Worm (Caenorhabditis elegans): ENCODE measurements around the gene K10C8.4.

K10C8.4 gene

DNA sequence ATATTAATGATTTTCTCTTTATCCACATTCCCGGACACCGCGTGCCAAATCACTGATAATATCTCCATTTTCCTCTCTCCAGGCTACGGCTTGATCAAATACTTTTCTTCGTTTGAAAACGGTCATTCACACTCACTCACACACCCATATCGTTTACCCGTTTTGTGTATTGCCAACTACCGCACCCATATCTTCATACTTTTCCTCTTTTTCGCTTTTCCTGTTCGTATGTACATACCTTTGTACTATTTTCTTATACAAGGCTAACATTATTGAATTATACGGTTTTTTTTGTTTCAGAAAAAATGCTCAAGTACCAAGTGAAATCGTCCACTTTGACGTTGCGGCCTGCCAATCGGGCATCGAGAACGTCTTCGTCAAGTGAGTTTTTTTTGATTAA lies 28.1 kb upstream of the K10C8.4 start, which contains the start of gene W05B10.4:
Gene W05B10.4, plus strand, starts transcription at position 301 of the 400 bp plus-strand sequence.
- no peak for TF ChIP-seq med-1 (GFP tag; optimal IDR thresholded peaks at IDR 0.05; ENCODE audit: insufficient read depth)
- no peak for TF ChIP-seq ztf-23 (GFP tag; IDR thresholded peaks at IDR 0.05)
- no peak for TF ChIP-seq tab-1 (GFP tag; IDR thresholded peaks at IDR 0.05)
- no peak for TF ChIP-seq ref-1 (GFP tag; conservative IDR thresholded peaks at IDR 0.05)
- TF ChIP-seq T22C8.4 (GFP tag; IDR thresholded peaks at IDR 0.05) = no peak
- TF ChIP-seq flt-1 (GFP tag; IDR thresholded peaks at IDR 0.05) = no peak
- TF ChIP-seq klf-2 (GFP tag; conservative IDR thresholded peaks at IDR 0.05) = no peak
- TF ChIP-seq cog-1 (tag; optimal IDR thresholded peaks at IDR 0.05) = no peak
- no peak for TF ChIP-seq ztf-29 (GFP tag; IDR thresholded peaks at IDR 0.05)

DNA sequence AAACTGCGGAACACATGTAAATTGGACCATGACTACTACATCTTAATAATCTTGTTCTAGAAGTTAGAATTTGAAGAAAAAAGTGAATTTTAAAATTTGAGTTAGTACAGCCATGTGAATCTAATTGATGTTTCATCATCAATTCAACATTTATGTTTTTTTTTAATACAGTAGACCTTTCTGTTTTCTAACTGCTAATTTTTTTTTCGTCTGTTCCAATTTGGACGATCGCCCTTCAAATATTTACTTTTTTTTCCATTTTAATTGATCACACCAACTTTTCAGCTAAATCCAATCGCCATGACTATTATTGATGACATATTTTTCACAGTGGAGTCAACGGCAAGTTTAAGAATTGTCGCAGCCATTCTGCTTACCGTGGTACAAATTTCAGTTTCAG lies 25.5 kb upstream of the K10C8.4 start, which contains the start of gene srx-116:
Gene srx-116, plus strand, starts transcription at position 301 of the 400 bp plus-strand sequence.
- TF ChIP-seq tab-1 (GFP tag; IDR thresholded peaks at IDR 0.05) (no peak), T22C8.4 (GFP tag; IDR thresholded peaks at IDR 0.05) (no peak), cog-1 (tag; optimal IDR thresholded peaks at IDR 0.05) (no peak), ztf-29 (GFP tag; IDR thresholded peaks at IDR 0.05) (no peak), med-1 (GFP tag; optimal IDR thresholded peaks at IDR 0.05; ENCODE audit: insufficient read depth) (no peak), klf-2 (GFP tag; conservative IDR thresholded peaks at IDR 0.05) (no peak), ref-1 (GFP tag; conservative IDR thresholded peaks at IDR 0.05) (no peak), flt-1 (GFP tag; IDR thresholded peaks at IDR 0.05) (no peak), ztf-23 (GFP tag; IDR thresholded peaks at IDR 0.05) (no peak)

DNA sequence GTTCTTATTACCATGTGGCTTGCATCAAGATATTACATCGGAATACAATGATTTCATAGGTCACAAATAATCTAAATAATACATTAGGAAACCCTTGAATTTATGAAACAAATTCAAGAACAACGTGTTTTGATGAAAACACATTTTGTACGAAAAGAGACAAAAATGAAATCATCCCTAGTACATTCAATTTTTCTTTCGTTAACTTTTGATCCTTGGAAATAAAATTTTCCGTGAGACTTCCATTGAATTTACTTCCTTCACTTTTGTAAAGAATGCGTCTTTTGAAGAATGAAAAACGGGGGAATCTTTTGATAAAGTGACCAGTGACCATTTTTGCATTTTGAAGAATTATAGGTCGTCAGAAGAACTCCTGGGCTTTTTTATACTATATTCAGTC lies 22.3 kb upstream of the K10C8.4 start:
- TF ChIP-seq ztf-29 (GFP tag; IDR thresholded peaks at IDR 0.05) = no peak
- TF ChIP-seq ztf-23 (GFP tag; IDR thresholded peaks at IDR 0.05) = no peak
- no peak for TF ChIP-seq tab-1 (GFP tag; IDR thresholded peaks at IDR 0.05)
- no peak for TF ChIP-seq T22C8.4 (GFP tag; IDR thresholded peaks at IDR 0.05)
- TF ChIP-seq klf-2 (GFP tag; conservative IDR thresholded peaks at IDR 0.05) = no peak
- TF ChIP-seq ref-1 (GFP tag; conservative IDR thresholded peaks at IDR 0.05) = no peak
- TF ChIP-seq cog-1 (tag; optimal IDR thresholded peaks at IDR 0.05) = no peak
- TF ChIP-seq med-1 (GFP tag; optimal IDR thresholded peaks at IDR 0.05; ENCODE audit: insufficient read depth) = no peak
- no peak for TF ChIP-seq flt-1 (GFP tag; IDR thresholded peaks at IDR 0.05)

DNA sequence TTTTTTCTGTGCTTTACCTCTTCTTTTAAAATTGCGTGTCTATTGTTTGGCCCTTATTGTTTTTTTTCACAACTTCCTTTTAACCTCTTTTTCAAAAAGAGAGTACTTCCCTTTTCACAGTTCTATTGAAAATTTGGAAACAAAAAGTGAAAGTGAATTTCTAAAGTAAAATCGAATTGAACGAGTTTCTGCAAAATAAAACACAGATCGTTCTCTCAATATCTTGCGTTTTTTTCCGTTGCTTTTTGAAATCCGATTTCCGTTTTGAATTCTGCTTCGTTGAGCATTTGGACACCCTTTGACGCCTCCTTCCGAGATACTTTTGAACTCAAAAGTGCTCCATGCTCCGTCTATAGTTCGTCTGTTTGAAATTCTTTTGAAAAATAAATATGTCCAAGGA lies 19.8 kb upstream of the K10C8.4 start:
- no peak for TF ChIP-seq klf-2 (GFP tag; conservative IDR thresholded peaks at IDR 0.05)
- TF ChIP-seq ztf-29 (GFP tag; IDR thresholded peaks at IDR 0.05) = no peak
- TF ChIP-seq flt-1 (GFP tag; IDR thresholded peaks at IDR 0.05) = no peak
- TF ChIP-seq cog-1 (tag; optimal IDR thresholded peaks at IDR 0.05) = no peak
- TF ChIP-seq ref-1 (GFP tag; conservative IDR thresholded peaks at IDR 0.05) = no peak
- no peak for TF ChIP-seq tab-1 (GFP tag; IDR thresholded peaks at IDR 0.05)
- TF ChIP-seq ztf-23 (GFP tag; IDR thresholded peaks at IDR 0.05) = no peak
- TF ChIP-seq med-1 (GFP tag; optimal IDR thresholded peaks at IDR 0.05; ENCODE audit: insufficient read depth) = no peak
- TF ChIP-seq T22C8.4 (GFP tag; IDR thresholded peaks at IDR 0.05) = no peak

DNA sequence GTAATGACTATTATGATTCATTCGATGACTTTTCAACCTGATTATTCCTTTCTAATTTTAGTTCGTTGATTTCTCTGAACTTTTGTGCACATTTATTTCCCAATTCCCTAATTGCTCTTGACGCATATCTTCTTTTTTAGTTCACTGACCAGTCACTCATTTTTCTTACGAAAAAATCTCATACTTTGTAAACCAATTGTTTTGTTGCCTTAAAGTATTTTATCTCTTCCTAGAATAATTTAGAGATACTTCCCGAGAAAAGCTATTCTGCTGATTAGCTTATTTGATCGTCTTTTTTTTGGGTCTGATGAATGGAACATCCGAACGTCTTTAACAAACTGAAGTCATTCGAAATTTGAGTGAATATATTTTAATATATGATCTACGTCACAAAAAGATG lies 16.8 kb upstream of the K10C8.4 start:
- no peak for TF ChIP-seq ztf-23 (GFP tag; IDR thresholded peaks at IDR 0.05)

DNA sequence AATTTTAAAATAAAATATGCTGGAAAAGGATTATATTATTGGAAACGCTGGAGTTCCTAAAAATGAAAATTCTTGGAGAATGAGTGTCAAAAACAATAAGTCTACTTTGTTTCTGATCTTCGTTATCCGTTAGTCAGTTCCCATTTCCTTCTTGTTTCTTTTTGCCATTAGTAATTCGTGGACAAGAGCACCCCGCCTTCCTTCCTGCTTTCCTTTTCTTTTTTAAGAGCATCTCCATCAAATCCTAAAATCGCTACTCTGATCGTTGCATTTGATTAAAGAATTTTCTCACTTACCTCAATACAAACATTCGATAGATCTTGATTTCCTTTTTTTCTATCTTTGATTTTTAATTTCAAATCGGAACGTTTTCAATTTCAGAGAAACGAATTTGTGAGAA lies 16.3 kb upstream of the K10C8.4 start, which contains the start of gene frpr-15:
Gene frpr-15, plus strand, starts transcription at position 301 of the 400 bp plus-strand sequence.
- TF ChIP-seq tab-1 (GFP tag; IDR thresholded peaks at IDR 0.05) (no peak), T22C8.4 (GFP tag; IDR thresholded peaks at IDR 0.05) (no peak)

DNA sequence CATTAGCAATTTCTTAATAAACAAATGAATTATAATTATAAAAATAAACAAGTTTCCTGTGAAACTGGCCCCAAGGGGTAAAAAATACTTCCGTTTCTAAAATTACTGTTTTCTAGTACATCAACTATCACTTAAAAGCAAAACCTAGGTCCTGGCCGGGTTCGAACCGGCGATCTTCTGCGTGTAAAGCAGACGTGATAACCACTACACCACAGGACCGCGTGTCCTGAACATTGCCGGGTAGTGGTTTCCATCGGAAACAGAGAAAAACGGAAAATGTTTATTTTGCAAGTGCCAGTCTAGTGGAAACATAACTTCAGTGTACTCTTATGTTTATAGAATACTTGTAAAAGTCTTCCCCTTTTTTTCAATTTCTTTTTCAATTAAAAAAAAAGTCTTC lies 12.9 kb upstream of the K10C8.4 start:
- no peak for TF ChIP-seq ztf-23 (GFP tag; IDR thresholded peaks at IDR 0.05)
- TF ChIP-seq ztf-29 (GFP tag; IDR thresholded peaks at IDR 0.05) = no peak
- no peak for TF ChIP-seq klf-2 (GFP tag; conservative IDR thresholded peaks at IDR 0.05)
- TF ChIP-seq tab-1 (GFP tag; IDR thresholded peaks at IDR 0.05) = no peak
- TF ChIP-seq T22C8.4 (GFP tag; IDR thresholded peaks at IDR 0.05) = no peak
- TF ChIP-seq med-1 (GFP tag; optimal IDR thresholded peaks at IDR 0.05; ENCODE audit: insufficient read depth) = no peak
- no peak for TF ChIP-seq flt-1 (GFP tag; IDR thresholded peaks at IDR 0.05)
- no peak for TF ChIP-seq ref-1 (GFP tag; conservative IDR thresholded peaks at IDR 0.05)
- TF ChIP-seq cog-1 (tag; optimal IDR thresholded peaks at IDR 0.05) = no peak

DNA sequence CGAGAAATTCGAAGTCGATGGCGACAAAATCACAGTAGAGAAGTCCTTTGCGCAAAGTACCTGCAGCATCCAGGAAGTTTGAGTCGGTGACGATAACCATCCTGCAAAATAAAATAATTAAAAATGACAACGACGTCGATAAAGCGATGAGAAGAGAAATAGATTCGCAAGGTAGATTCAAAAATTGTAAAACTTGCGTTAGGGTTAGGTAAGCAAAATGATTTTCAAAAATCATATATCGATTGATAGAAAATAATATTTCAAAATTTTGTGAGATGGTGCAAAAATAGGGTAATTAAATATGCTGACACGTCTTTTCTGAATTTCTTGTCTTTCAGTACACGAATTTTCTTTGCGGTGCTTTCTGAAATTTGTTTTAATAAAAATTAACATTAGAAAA lies 913 bp upstream of the K10C8.4 start, which contains the start of gene parn-1:
Gene parn-1, minus strand, starts transcription at position 101 of the 400 bp plus-strand sequence.
- no peak for TF ChIP-seq klf-2 (GFP tag; conservative IDR thresholded peaks at IDR 0.05)
- TF ChIP-seq cog-1 (tag; optimal IDR thresholded peaks at IDR 0.05) = no peak
- no peak for TF ChIP-seq ztf-29 (GFP tag; IDR thresholded peaks at IDR 0.05)
- no peak for TF ChIP-seq tab-1 (GFP tag; IDR thresholded peaks at IDR 0.05)
- no peak for TF ChIP-seq flt-1 (GFP tag; IDR thresholded peaks at IDR 0.05)
- TF ChIP-seq ztf-23 (GFP tag; IDR thresholded peaks at IDR 0.05) = no peak
- TF ChIP-seq med-1 (GFP tag; optimal IDR thresholded peaks at IDR 0.05; ENCODE audit: insufficient read depth) = no peak
- TF ChIP-seq T22C8.4 (GFP tag; IDR thresholded peaks at IDR 0.05) = no peak
- TF ChIP-seq ref-1 (GFP tag; conservative IDR thresholded peaks at IDR 0.05) = no peak

DNA sequence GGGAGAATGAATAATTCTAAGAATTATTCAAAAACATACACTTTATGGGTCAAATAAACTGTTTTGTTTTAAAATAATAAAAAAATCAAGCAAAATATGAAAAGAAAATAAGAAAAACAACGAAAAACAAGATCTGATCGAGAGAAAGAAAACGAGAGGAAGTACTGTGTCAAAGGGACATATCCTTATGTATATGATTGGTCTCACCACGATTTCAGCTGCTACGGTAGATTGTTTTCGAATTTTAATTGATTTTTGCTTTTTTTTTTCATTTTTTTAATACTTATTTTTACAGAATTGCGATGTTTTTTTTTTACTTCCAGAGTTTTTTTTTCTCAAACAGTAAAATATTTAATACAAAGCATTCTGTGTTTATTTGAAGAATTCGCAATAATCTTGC lies 722 bp downstream of the K10C8.4 start:
- TF ChIP-seq tab-1 (GFP tag; IDR thresholded peaks at IDR 0.05) (no peak), cog-1 (tag; optimal IDR thresholded peaks at IDR 0.05) (no peak), ztf-29 (GFP tag; IDR thresholded peaks at IDR 0.05) (no peak), T22C8.4 (GFP tag; IDR thresholded peaks at IDR 0.05) (no peak), klf-2 (GFP tag; conservative IDR thresholded peaks at IDR 0.05) (no peak), flt-1 (GFP tag; IDR thresholded peaks at IDR 0.05) (no peak), ztf-23 (GFP tag; IDR thresholded peaks at IDR 0.05) (no peak), med-1 (GFP tag; optimal IDR thresholded peaks at IDR 0.05; ENCODE audit: insufficient read depth) (no peak), ref-1 (GFP tag; conservative IDR thresholded peaks at IDR 0.05) (no peak)

DNA sequence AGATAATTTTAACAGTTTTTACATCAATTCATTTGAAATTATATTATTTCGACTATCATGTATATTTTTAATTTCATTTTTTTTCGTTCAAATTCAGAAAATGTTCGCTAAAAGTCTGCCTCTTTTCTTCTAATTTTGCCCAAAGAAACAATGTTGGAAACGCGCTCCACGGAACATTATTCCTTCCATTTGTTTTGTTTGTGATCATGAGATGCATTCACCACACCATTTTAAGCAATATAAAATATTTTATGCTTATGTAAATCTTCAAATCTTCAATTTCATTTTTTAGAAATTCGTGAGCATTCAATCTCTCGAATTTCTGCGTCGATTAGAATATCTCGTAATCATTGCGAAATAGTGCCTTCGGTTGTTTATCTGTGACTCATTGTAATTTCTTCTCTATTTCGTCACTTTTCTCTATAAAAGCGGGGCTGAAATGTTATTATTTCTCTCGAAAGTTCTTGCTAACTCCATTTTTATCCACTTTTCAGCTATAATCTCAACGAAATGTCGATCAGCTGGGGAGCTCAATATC lies 1.4 kb downstream of the K10C8.4 start, which contains the start of gene istr-1:
Gene istr-1, plus strand, starts transcription at position 495 of the 538 bp plus-strand sequence.
- TF ChIP-seq cog-1 (tag; optimal IDR thresholded peaks at IDR 0.05) = no peak
- TF ChIP-seq med-1 (GFP tag; optimal IDR thresholded peaks at IDR 0.05; ENCODE audit: insufficient read depth) = no peak
- no peak for TF ChIP-seq ztf-23 (GFP tag; IDR thresholded peaks at IDR 0.05)
- TF ChIP-seq ref-1 (GFP tag; conservative IDR thresholded peaks at IDR 0.05) = no peak
- no peak for TF ChIP-seq tab-1 (GFP tag; IDR thresholded peaks at IDR 0.05)
- no peak for TF ChIP-seq ztf-29 (GFP tag; IDR thresholded peaks at IDR 0.05)
- no peak for TF ChIP-seq klf-2 (GFP tag; conservative IDR thresholded peaks at IDR 0.05)
- TF ChIP-seq T22C8.4 (GFP tag; IDR thresholded peaks at IDR 0.05) = no peak
- no peak for TF ChIP-seq flt-1 (GFP tag; IDR thresholded peaks at IDR 0.05)

All from whole organism, midembryonic.